Fruit fly (Drosophila melanogaster): ENCODE measurements around the gene CG9231.

- TF ChIP-seq CG15710 (tag; optimal IDR thresholded peaks at IDR 0.05) (no peak), gl (tag; optimal IDR thresholded peaks at IDR 0.05) (no peak), CG13204 (GFP tag; optimal IDR thresholded peaks at IDR 0.05) (no peak), CG17806 (tag; optimal IDR thresholded peaks at IDR 0.05) (no peak), fd96Ca (GFP tag; IDR thresholded peaks at IDR 0.05) (no peak), CG10348 (GFP tag; IDR thresholded peaks at IDR 0.05) (no peak), CG12605 (GFP tag; IDR thresholded peaks at IDR 0.05) (no peak), rn (GFP tag; IDR thresholded peaks at IDR 0.05) (no peak), CG9948 (tag; optimal IDR thresholded peaks at IDR 0.05) (no peak), EcR (GFP tag; optimal IDR thresholded peaks at IDR 0.05) (no peak)
Observed at dm6 chr3L:19601413-19601812, 15.6 kb upstream of the CG9231 start, which contains the start of gene CG9368.
